Fruit fly (Drosophila melanogaster): ENCODE measurements around the gene CG5157.
A peak's percentile ranks its signal among the peaks of the same experiment; 100 is the strongest.

dm6 chr3L:16150850-16151515 is 13.3 kb upstream of the CG5157 start:
- TF ChIP-seq psq (optimal IDR thresholded peaks at IDR 0.05) (no peak), Dll (optimal IDR thresholded peaks at IDR 0.05) (no peak), pan (optimal IDR thresholded peaks at IDR 0.05) (peak; percentile 55)

All from whole organism.